Fruit fly (Drosophila melanogaster) whole organism, embryonic: Measurements from ENCODE around the gene CG9471.
A peak's percentile ranks its signal among the peaks of the same experiment; 100 is the strongest.

ENCODE experiments used
- Asciz ChIP-seq: fragments of 200-800 bp; sonication (Bioruptor generic); optimal IDR thresholded peaks from 2 replicates; lab custom pipeline; 2017; ENCODE audit warnings: missing biosample characterization, mild to moderate bottlenecking, missing genetic modification characterization, missing genetic modification reagents
- Atf6 ChIP-seq: fragments of 200-800 bp; sonication (Bioruptor generic); IDR thresholded peaks from 2 replicates; pipeline ENCODE4 v1.3.6; 2022; ENCODE audit warnings: missing biosample characterization, missing genetic modification characterization
- BEAF-32 ChIP-seq: fragments of 200-800 bp; sonication (Bioruptor generic); optimal IDR thresholded peaks from 3 replicates; lab custom pipeline; 2017; ENCODE audit warnings: missing biosample characterization, missing genetic modification characterization, mild to moderate bottlenecking, moderate library complexity, missing genetic modification reagents
- Bteb2 ChIP-seq: fragments of 200-800 bp; sonication (Bioruptor generic); optimal IDR thresholded peaks from 2 replicates; lab custom pipeline; 2016; ENCODE audit warnings: missing biosample characterization, missing genetic modification characterization
- CG10147 ChIP-seq: fragments of 200-800 bp; sonication (Bioruptor generic); optimal IDR thresholded peaks from 2 replicates; lab custom pipeline; 2019; ENCODE audit warnings: missing biosample characterization, mild to moderate bottlenecking, missing genetic modification characterization, moderate library complexity
- CG1024 ChIP-seq: fragments of 200-800 bp; sonication (Bioruptor generic); IDR thresholded peaks from 2 replicates; pipeline ENCODE4 v1.3.6; 2022; ENCODE audit warnings: missing biosample characterization, missing genetic modification characterization
- CG10979 ChIP-seq: fragments of 200-800 bp; sonication (Bioruptor generic); optimal IDR thresholded peaks from 2 replicates; lab custom pipeline; 2018; ENCODE audit warnings: missing biosample characterization, mild to moderate bottlenecking, missing genetic modification characterization, moderate library complexity
- CG11696 ChIP-seq: fragments of 200-800 bp; sonication (Bioruptor generic); IDR thresholded peaks from 2 replicates; pipeline ENCODE4 v1.3.6; 2022; ENCODE audit warnings: missing biosample characterization, missing genetic modification characterization
- CG13624 ChIP-seq: fragments of 200-800 bp; sonication (Bioruptor generic); optimal IDR thresholded peaks from 2 replicates; lab custom pipeline; 2016; ENCODE audit warnings: missing biosample characterization, missing genetic modification characterization
- CG13775 ChIP-seq: fragments of 200-800 bp; sonication (Bioruptor generic); optimal IDR thresholded peaks from 3 replicates; lab custom pipeline; 2017; ENCODE audit warnings: missing biosample characterization, mild to moderate bottlenecking, missing genetic modification characterization
- CG15073 ChIP-seq: fragments of 200-800 bp; sonication (Bioruptor generic); optimal IDR thresholded peaks from 2 replicates; lab custom pipeline; 2016; ENCODE audit warnings: missing biosample characterization, missing genetic modification characterization
- CG18262 ChIP-seq: fragments of 200-800 bp; optimal IDR thresholded peaks from 3 replicates; lab custom pipeline; 2019; ENCODE audit warnings: missing biosample characterization, mild to moderate bottlenecking, missing genetic modification characterization, moderate library complexity
- CG18476 ChIP-seq: fragments of 200-800 bp; sonication (Bioruptor generic); optimal IDR thresholded peaks from 2 replicates; lab custom pipeline; 2016; ENCODE audit warnings: missing biosample characterization, mild to moderate bottlenecking, missing genetic modification characterization
- CG18764 ChIP-seq: fragments of 200-800 bp; sonication (Bioruptor generic); optimal IDR thresholded peaks from 3 replicates; lab custom pipeline; 2016; ENCODE audit warnings: missing biosample characterization, missing genetic modification characterization
- CG2202 ChIP-seq: fragments of 200-800 bp; sonication (Bioruptor generic); optimal IDR thresholded peaks from 2 replicates; lab custom pipeline; 2018; ENCODE audit warnings: missing biosample characterization, mild to moderate bottlenecking, missing genetic modification characterization
- CG3065 ChIP-seq: fragments of 200-800 bp; sonication (Bioruptor generic); optimal IDR thresholded peaks from 2 replicates; lab custom pipeline; 2016; ENCODE audit warnings: missing biosample characterization, missing genetic modification characterization
- CG31441 ChIP-seq: fragments of 200-800 bp; sonication (Bioruptor generic); IDR thresholded peaks from 2 replicates; pipeline ENCODE4 v1.3.6; 2022; ENCODE audit warnings: missing biosample characterization, missing genetic modification characterization
- CG3407 ChIP-seq: fragments of 200-800 bp; sonication (Bioruptor generic); optimal IDR thresholded peaks from 2 replicates; lab custom pipeline; 2018; ENCODE audit warnings: missing biosample characterization, mild to moderate bottlenecking, missing genetic modification characterization
- CG34422 ChIP-seq: fragments of 200-800 bp; sonication (Bioruptor generic); IDR thresholded peaks from 3 replicates; pipeline ENCODE4 v1.3.6; 2022; ENCODE audit warnings: missing biosample characterization, missing genetic modification characterization
- CG43689 ChIP-seq: fragments of 200-800 bp; sonication (Bioruptor generic); IDR thresholded peaks from 2 replicates; pipeline ENCODE4 v1.3.6; 2022; ENCODE audit warnings: missing biosample characterization, missing genetic modification characterization
- CG6272 ChIP-seq: fragments of 200-800 bp; sonication (Bioruptor generic); IDR thresholded peaks from 2 replicates; pipeline ENCODE4 v1.3.6; 2022; ENCODE audit warnings: missing biosample characterization, missing genetic modification characterization
- CG6689 ChIP-seq: fragments of 200-800 bp; sonication (Bioruptor generic); IDR thresholded peaks from 2 replicates; pipeline ENCODE4 v1.3.6; 2022; ENCODE audit warnings: missing biosample characterization, missing genetic modification characterization
- CG8089 ChIP-seq: fragments of 200-800 bp; sonication (Bioruptor generic); optimal IDR thresholded peaks from 3 replicates; lab custom pipeline; 2016; ENCODE audit warnings: missing biosample characterization, missing genetic modification characterization
- CG9437 ChIP-seq: fragments of 200-800 bp; sonication (Bioruptor generic); optimal IDR thresholded peaks from 2 replicates; lab custom pipeline; 2018; ENCODE audit warnings: missing biosample characterization, mild to moderate bottlenecking, missing genetic modification characterization
- CHES-1-like ChIP-seq: fragments of 200-800 bp; sonication (Bioruptor generic); optimal IDR thresholded peaks from 2 replicates; lab custom pipeline; 2016; ENCODE audit warnings: missing biosample characterization, missing genetic modification characterization
- D19B ChIP-seq: fragments of 200-800 bp; sonication (Bioruptor generic); optimal IDR thresholded peaks from 2 replicates; lab custom pipeline; 2017; ENCODE audit warnings: missing biosample characterization, mild to moderate bottlenecking, missing genetic modification characterization
- Gug ChIP-seq: fragments of 200-800 bp; sonication (Bioruptor generic); IDR thresholded peaks from 4 replicates; pipeline ENCODE4 v1.3.6; 2022; ENCODE audit warnings: missing biosample characterization, missing genetic modification characterization
- Lim3 ChIP-seq: fragments of 200-800 bp; sonication (Bioruptor generic); IDR thresholded peaks from 2 replicates; pipeline ENCODE4 v1.3.6; 2022; ENCODE audit warnings: missing biosample characterization, missing genetic modification characterization
- Myb ChIP-seq: fragments of 200-800 bp; sonication (Bioruptor generic); optimal IDR thresholded peaks from 2 replicates; lab custom pipeline; 2016; ENCODE audit warnings: missing biosample characterization, missing genetic modification characterization
- Ravus ChIP-seq: fragments of 200-800 bp; sonication (Bioruptor generic); IDR thresholded peaks from 2 replicates; pipeline ENCODE4 v1.3.6; 2022; ENCODE audit warnings: missing biosample characterization, missing genetic modification characterization
- Six4 ChIP-seq: fragments of 200-800 bp; sonication (Bioruptor generic); optimal IDR thresholded peaks from 2 replicates; lab custom pipeline; 2016; ENCODE audit warnings: missing biosample characterization, missing genetic modification characterization
- al ChIP-seq: fragments of 200-800 bp; sonication (Bioruptor generic); IDR thresholded peaks from 2 replicates; pipeline ENCODE4 v1.3.6; 2022; ENCODE audit warnings: missing biosample characterization, missing genetic modification characterization
- bcd ChIP-seq: fragments of 200-800 bp; sonication (Bioruptor generic); optimal IDR thresholded peaks from 2 replicates; lab custom pipeline; 2017; ENCODE audit warnings: missing biosample characterization, mild to moderate bottlenecking, missing genetic modification characterization
- caup ChIP-seq: fragments of 200-800 bp; sonication (Bioruptor generic); optimal IDR thresholded peaks from 3 replicates; lab custom pipeline; 2017; ENCODE audit warnings: missing biosample characterization, mild to moderate bottlenecking, missing genetic modification characterization, moderate library complexity; ENCODE audit not compliant: severe bottlenecking
- cg ChIP-seq: fragments of 200-800 bp; sonication (Bioruptor generic); optimal IDR thresholded peaks from 3 replicates; lab custom pipeline; 2019; ENCODE audit warnings: missing biosample characterization, mild to moderate bottlenecking, missing genetic modification characterization, moderate library complexity
- chm ChIP-seq: fragments of 200-800 bp; sonication (Bioruptor generic); IDR thresholded peaks from 2 replicates; pipeline ENCODE4 v1.3.6; 2022; ENCODE audit warnings: missing biosample characterization, missing genetic modification characterization
- chn ChIP-seq: fragments of 200-800 bp; sonication (Bioruptor generic); optimal IDR thresholded peaks from 2 replicates; lab custom pipeline; 2016; ENCODE audit warnings: missing biosample characterization, missing genetic modification characterization
- croc ChIP-seq: fragments of 200-800 bp; sonication (Bioruptor generic); conservative IDR thresholded peaks from 3 replicates; pipeline ENCODE4 v1.3.6; 2022; ENCODE audit warnings: missing biosample characterization, missing genetic modification characterization
- dati ChIP-seq: fragments of 200-800 bp; sonication (Bioruptor generic); IDR thresholded peaks from 2 replicates; pipeline ENCODE4 v1.3.6; 2022; ENCODE audit warnings: missing biosample characterization, missing genetic modification characterization
- eyg ChIP-seq: fragments of 200-800 bp; sonication (Bioruptor generic); optimal IDR thresholded peaks from 3 replicates; lab custom pipeline; 2016; ENCODE audit warnings: missing biosample characterization, missing genetic modification characterization
- fd102C ChIP-seq: fragments of 200-800 bp; sonication (Bioruptor generic); optimal IDR thresholded peaks from 2 replicates; lab custom pipeline; 2018; ENCODE audit warnings: missing biosample characterization, mild to moderate bottlenecking, missing genetic modification characterization, moderate library complexity
- fd3F ChIP-seq: fragments of 200-800 bp; sonication (Bioruptor generic); optimal IDR thresholded peaks from 2 replicates; lab custom pipeline; 2018; ENCODE audit warnings: missing biosample characterization, mild to moderate bottlenecking, missing genetic modification characterization, moderate library complexity
- gt ChIP-seq: fragments of 200-800 bp; sonication (Bioruptor generic); IDR thresholded peaks from 2 replicates; pipeline ENCODE4 v1.3.6; 2022; ENCODE audit warnings: missing biosample characterization, missing genetic modification characterization
- h ChIP-seq: fragments of >200 bp; optimal IDR thresholded peaks from 2 replicates; lab custom pipeline; 2017
- hbn ChIP-seq: fragments of 200-800 bp; sonication (Bioruptor generic); IDR thresholded peaks from 2 replicates; pipeline ENCODE4 v1.3.6; 2022; ENCODE audit warnings: missing biosample characterization, missing genetic modification characterization; ENCODE audit not compliant: partially characterized antibody
- jumu ChIP-seq: fragments of 200-800 bp; sonication (Bioruptor generic); optimal IDR thresholded peaks from 3 replicates; lab custom pipeline; 2016; ENCODE audit warnings: missing biosample characterization, missing genetic modification characterization
- peb ChIP-seq: fragments of 200-800 bp; sonication (Bioruptor generic); IDR thresholded peaks from 2 replicates; pipeline ENCODE4 v1.3.6; 2022; ENCODE audit warnings: missing biosample characterization, missing genetic modification characterization
- pnt ChIP-seq: fragments of 200-800 bp; sonication (Bioruptor generic); optimal IDR thresholded peaks from 3 replicates; lab custom pipeline; 2016; ENCODE audit warnings: missing biosample characterization, missing genetic modification characterization
- rib ChIP-seq: fragments of 200-800 bp; sonication (Bioruptor generic); IDR thresholded peaks from 2 replicates; pipeline ENCODE4 v1.3.6; 2022; ENCODE audit warnings: missing biosample characterization, missing genetic modification characterization
- row ChIP-seq: fragments of 200-800 bp; sonication (Bioruptor generic); IDR thresholded peaks from 3 replicates; pipeline ENCODE4 v1.3.6; 2022; ENCODE audit warnings: missing biosample characterization, missing genetic modification characterization
- sens-2 ChIP-seq: fragments of 200-800 bp; sonication (Bioruptor generic); IDR thresholded peaks from 2 replicates; pipeline ENCODE4 v1.3.6; 2022; ENCODE audit warnings: missing biosample characterization, missing genetic modification characterization
- sob ChIP-seq: fragments of 200-800 bp; sonication (Bioruptor generic); IDR thresholded peaks from 2 replicates; pipeline ENCODE4 v1.3.6; 2022; ENCODE audit warnings: missing biosample characterization, missing genetic modification characterization
- tgo ChIP-seq: fragments of 200-800 bp; sonication (Bioruptor generic); IDR thresholded peaks from 3 replicates; pipeline ENCODE4 v1.3.6; 2022; ENCODE audit warnings: missing biosample characterization, missing genetic modification characterization

The CG9471 gene

DNA sequence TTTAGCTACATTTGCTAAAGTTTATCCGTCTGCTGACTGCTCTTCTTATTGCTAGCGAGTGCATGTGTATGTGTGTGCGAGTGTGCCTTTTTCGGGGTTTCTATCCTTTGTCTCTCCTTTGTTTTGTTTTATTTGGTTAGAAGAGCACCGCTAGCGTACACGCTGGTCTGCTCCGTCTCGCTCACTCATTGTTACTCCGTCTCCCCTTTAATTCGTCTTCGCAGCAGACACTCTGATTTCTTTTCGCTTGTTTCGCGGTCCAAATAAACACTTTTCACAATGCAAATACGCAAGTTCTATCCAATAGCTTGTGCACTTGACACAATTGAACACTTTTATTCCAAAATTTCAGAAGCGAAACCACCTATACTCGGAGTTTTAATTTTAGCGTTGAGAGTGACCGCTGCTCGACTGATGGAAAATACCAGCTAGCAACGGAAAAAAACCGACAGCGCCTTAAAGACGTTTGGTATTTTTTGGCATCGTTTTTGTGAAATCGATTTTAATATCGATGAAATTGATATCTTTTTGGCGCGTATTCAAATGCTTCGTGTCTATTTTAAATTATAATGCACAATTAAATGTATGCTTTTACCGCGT, 37.7 kb upstream of the CG9471 start, which contains the start of gene FBXO11 (continued):
- TF ChIP-seq CG9437 (GFP tag; lab: Kevin White, UChicago) (no peak), hbn (peak; percentile 62), Atf6 (GFP tag; lab: Robert Waterston, UW) (no peak), dati (GFP tag; lab: Robert Waterston, UW) (no peak), bcd (GFP tag; lab: Kevin White, UChicago) (no peak), eyg (GFP tag; lab: Kevin White, UChicago) (no peak), CG34422 (GFP tag; lab: Robert Waterston, UW) (peak; percentile 79; the same call in 1 of the 3 replicates), gt (no peak), CG11696 (GFP tag; lab: Robert Waterston, UW) (no peak), CG1024 (GFP tag; lab: Robert Waterston, UW) (no peak), CG18764 (GFP tag; lab: Kevin White, UChicago) (no peak), fd102C (no peak), h (lab: Kevin White, UChicago) (no peak), CG15073 (GFP tag; lab: Kevin White, UChicago) (no peak), row (GFP tag; lab: Robert Waterston, UW) (no peak), Six4 (GFP tag; lab: Kevin White, UChicago) (no peak), peb (GFP tag; lab: Robert Waterston, UW) (no peak), Asciz (GFP tag; lab: Kevin White, UChicago) (no peak), CHES-1-like (GFP tag; lab: Kevin White, UChicago) (peak; percentile 58), D19B (GFP tag; lab: Kevin White, UChicago) (no peak), cg (GFP tag; lab: Kevin White, UChicago) (peak; percentile 94), BEAF-32 (GFP tag; lab: Kevin White, UChicago) (peak; percentile 67), jumu (GFP tag; lab: Kevin White, UChicago) (no peak), croc (GFP tag; lab: Robert Waterston, UW) (no peak), al (GFP tag; lab: Robert Waterston, UW) (no peak), CG43689 (no peak), Ravus (GFP tag; lab: Robert Waterston, UW) (no peak), CG6689 (GFP tag; lab: Robert Waterston, UW) (no peak), rib (GFP tag; lab: Robert Waterston, UW) (no peak), Gug (GFP tag; lab: Robert Waterston, UW) (no peak), Lim3 (no peak), Bteb2 (GFP tag; lab: Kevin White, UChicago) (no peak), chn (no peak), CG13624 (GFP tag; lab: Kevin White, UChicago) (peak; percentile 25), CG8089 (GFP tag; lab: Kevin White, UChicago) (no peak), caup (GFP tag; lab: Kevin White, UChicago) (peak; percentile 15), CG3065 (GFP tag; lab: Kevin White, UChicago) (no peak), CG18262 (tag; lab: Kevin White, UChicago) (no peak), sens-2 (no peak), pnt (GFP tag; lab: Kevin White, UChicago) (no peak), CG13775 (GFP tag; lab: Kevin White, UChicago) (no peak), CG31441 (GFP tag; lab: Robert Waterston, UW) (0 out of 2 replicates have a peak, but pooled peaks have one; percentile 40), chm (GFP tag; lab: Robert Waterston, UW) (no peak), sob (GFP tag; lab: Robert Waterston, UW) (no peak), CG18476 (GFP tag; lab: Kevin White, UChicago) (no peak), Myb (peak; percentile 30), CG3407 (no peak), fd3F (GFP tag; lab: Kevin White, UChicago) (no peak), tgo (GFP tag; lab: Robert Waterston, UW) (no peak), CG6272 (no peak), CG2202 (tag; lab: Kevin White, UChicago) (no peak), CG10147 (GFP tag; lab: Kevin White, UChicago) (no peak), CG10979 (tag; lab: Kevin White, UChicago) (no peak)
